Worm (Caenorhabditis elegans) whole organism, midembryonic: Measurements from ENCODE around the gene fbxb-51.

Experiments
- T22C8.4 ChIP-seq: fragments of 200-800 bp; sonication (Bioruptor generic); IDR thresholded peaks from 2 replicates; pipeline ENCODE4 v1.3.6; 2022; ENCODE audit warnings: missing genetic modification characterization, missing compliant biosample characterization
- klf-2 ChIP-seq: fragments of 200-800 bp; sonication (Bioruptor generic); conservative IDR thresholded peaks from 2 replicates; pipeline ENCODE4 v1.3.6; 2022; ENCODE audit warnings: missing genetic modification reagents, missing genetic modification characterization, missing compliant biosample characterization
- ztf-23 ChIP-seq: fragments of 200-800 bp; sonication (Bioruptor generic); IDR thresholded peaks from 2 replicates; pipeline ENCODE4 v1.3.6; 2022; ENCODE audit warnings: missing genetic modification reagents, missing genetic modification characterization, missing compliant biosample characterization
- ztf-29 ChIP-seq: fragments of 200-800 bp; sonication (Bioruptor generic); IDR thresholded peaks from 2 replicates; pipeline ENCODE4 v1.3.6; 2022; ENCODE audit warnings: missing genetic modification reagents, missing genetic modification characterization, missing compliant biosample characterization

DNA sequence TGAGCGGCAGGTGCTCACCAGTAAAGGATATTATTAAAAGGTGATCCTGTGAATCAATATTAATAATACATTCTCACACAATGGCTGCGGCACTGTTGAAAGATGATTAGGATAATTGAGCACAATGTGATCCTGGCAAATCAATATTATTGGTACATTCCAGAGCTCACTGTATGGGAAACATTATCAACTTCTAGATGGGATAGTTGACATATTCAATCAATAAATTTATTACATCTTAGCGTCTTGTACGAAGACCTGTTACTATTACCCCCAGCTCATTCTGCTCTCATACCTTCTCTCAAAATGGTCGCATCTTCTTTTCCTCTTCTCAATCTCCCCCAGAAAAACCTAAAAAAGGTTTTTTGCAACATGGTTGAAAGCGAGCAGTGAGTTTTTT lies 17.7 kb downstream of the fbxb-51 start, which contains the start of gene fbxb-49:
- TF ChIP-seq ztf-29 (GFP tag; lab: Robert Waterston, UW), result no peak
- TF ChIP-seq klf-2 (GFP tag; lab: Robert Waterston, UW), result no peak
- TF ChIP-seq ztf-23, result no peak
- TF ChIP-seq T22C8.4, result no peak
